Fruit fly (Drosophila melanogaster): Measurements from ENCODE around the gene CG45079.

- peak in 1 of 2 experiments; percentile 8 for TF ChIP-seq CTCF (optimal IDR thresholded peaks at IDR 0.05)
- no peak for TF ChIP-seq CG8478 (optimal IDR thresholded peaks at IDR 0.05)
These were observed 46.3 kb upstream of the CG45079 start for dm6 chr3R:17077968-17078417.

Measured in S2 (cell line).